Worm (Caenorhabditis elegans) whole organism, L3 larva: ENCODE measurements around the gene T10C6.15.

Experiments
- ZK546.5 ChIP-seq: sonication (generic microtip); optimal IDR thresholded peaks from 2 replicates; lab custom pipeline; 2017; ENCODE audit warnings: missing biosample characterization, missing genetic modification characterization
- aly-2 ChIP-seq: fragments of 150-350 bp; optimal IDR thresholded peaks from 2 replicates; lab custom pipeline; 2014; ENCODE audit warnings: missing biosample characterization, missing genetic modification characterization
- ama-1 ChIP-seq: fragments of 150-350 bp; optimal IDR thresholded peaks from 2 replicates; lab custom pipeline; 2018
- ceh-82 ChIP-seq: fragments of 150-350 bp; optimal IDR thresholded peaks from 2 replicates; lab custom pipeline; 2014; ENCODE audit warnings: missing biosample characterization, missing genetic modification characterization
- daf-12 ChIP-seq: fragments of 150-350 bp; optimal IDR thresholded peaks from 2 replicates; lab custom pipeline; 2014; ENCODE audit warnings: missing biosample characterization, missing genetic modification reagents, missing genetic modification characterization
- egl-27 ChIP-seq: sonication (generic microtip); optimal IDR thresholded peaks from 4 replicates; lab custom pipeline; 2017; ENCODE audit warnings: missing biosample characterization, missing genetic modification reagents, missing genetic modification characterization
- egl-5 ChIP-seq: fragments of 150-350 bp; optimal IDR thresholded peaks from 2 replicates; lab custom pipeline; 2017; ENCODE audit warnings: missing biosample characterization, missing genetic modification reagents, missing genetic modification characterization, inconsistent platforms
- elt-1 ChIP-seq: fragments of 150-350 bp; optimal IDR thresholded peaks from 2 replicates; lab custom pipeline; 2014; ENCODE audit warnings: missing biosample characterization, missing genetic modification characterization
- elt-2 ChIP-seq: sonication (generic microtip); optimal IDR thresholded peaks from 2 replicates; lab custom pipeline; 2016; ENCODE audit warnings: missing genetic modification reagents, mild to moderate bottlenecking, missing genetic modification characterization, missing compliant biosample characterization
- elt-3 ChIP-seq, 3 experiments: fragments of 150-350 bp in 1 of 3; sonication (generic microtip) in 2 of 3; optimal IDR thresholded peaks; 2 replicates in 2 of 3; 4 replicates in 1 of 3; lab custom pipeline; 2014 to 2017; ENCODE audit warnings: missing biosample characterization in 3 of 3, missing genetic modification characterization in 3 of 3
- eor-1 ChIP-seq, 2 experiments: fragments of 150-350 bp; optimal IDR thresholded peaks; 2 replicates each; lab custom pipeline; 2014 to 2018; ENCODE audit warnings: missing biosample characterization in 2 of 2, missing genetic modification characterization in 2 of 2
- fkh-10 ChIP-seq: sonication (generic microtip); optimal IDR thresholded peaks from 2 replicates; lab custom pipeline; 2017; ENCODE audit warnings: missing biosample characterization, missing genetic modification reagents, missing genetic modification characterization
- fkh-2 ChIP-seq: fragments of 150-350 bp; optimal IDR thresholded peaks from 2 replicates; lab custom pipeline; 2014; ENCODE audit warnings: missing biosample characterization, missing genetic modification reagents, missing genetic modification characterization
- fos-1 ChIP-seq: fragments of 150-350 bp; optimal IDR thresholded peaks from 2 replicates; lab custom pipeline; 2014; ENCODE audit warnings: missing biosample characterization, missing genetic modification characterization
- hmg-11 ChIP-seq: sonication (generic microtip); optimal IDR thresholded peaks from 2 replicates; lab custom pipeline; 2016; ENCODE audit warnings: missing genetic modification characterization, missing compliant biosample characterization
- jun-1 ChIP-seq: fragments of 150-350 bp; optimal IDR thresholded peaks from 2 replicates; lab custom pipeline; 2014; ENCODE audit warnings: missing biosample characterization, missing genetic modification reagents, missing genetic modification characterization
- lin-15B ChIP-seq: fragments of 150-350 bp; optimal IDR thresholded peaks from 2 replicates; lab custom pipeline; 2014; ENCODE audit warnings: missing biosample characterization, missing genetic modification characterization
- lin-39 ChIP-seq: fragments of 150-350 bp; optimal IDR thresholded peaks from 2 replicates; lab custom pipeline; 2018; ENCODE audit warnings: missing biosample characterization, missing genetic modification reagents, missing genetic modification characterization
- mdl-1 ChIP-seq: fragments of 150-350 bp; optimal IDR thresholded peaks from 2 replicates; lab custom pipeline; 2014; ENCODE audit warnings: missing biosample characterization, missing genetic modification characterization
- mml-1 ChIP-seq: fragments of 150-350 bp; sonication (generic microtip); optimal IDR thresholded peaks from 3 replicates; lab custom pipeline; 2014; ENCODE audit warnings: missing biosample characterization, missing genetic modification characterization
- nfya-1 ChIP-seq: sonication (generic microtip); optimal IDR thresholded peaks from 2 replicates; lab custom pipeline; 2017; ENCODE audit warnings: missing genetic modification characterization, mild to moderate bottlenecking, missing compliant biosample characterization, antibody characterized with exemption, moderate library complexity; ENCODE audit not compliant: insufficient read depth
- nhr-23 ChIP-seq: fragments of 150-350 bp; optimal IDR thresholded peaks from 2 replicates; lab custom pipeline; 2014; ENCODE audit warnings: missing biosample characterization, missing genetic modification reagents, missing genetic modification characterization
- nhr-237 ChIP-seq: fragments of 150-350 bp; optimal IDR thresholded peaks from 2 replicates; lab custom pipeline; 2014; ENCODE audit warnings: missing biosample characterization, missing genetic modification characterization
- nhr-43 ChIP-seq: sonication (generic microtip); optimal IDR thresholded peaks from 2 replicates; lab custom pipeline; 2016; ENCODE audit warnings: mild to moderate bottlenecking, missing genetic modification characterization, missing compliant biosample characterization; ENCODE audit not compliant: poor library complexity, severe bottlenecking
- nhr-67 ChIP-seq: fragments of 150-350 bp; optimal IDR thresholded peaks from 2 replicates; lab custom pipeline; 2014; ENCODE audit warnings: missing biosample characterization, missing genetic modification characterization
- nhr-76 ChIP-seq: fragments of 150-350 bp; sonication (generic microtip); optimal IDR thresholded peaks from 5 replicates; lab custom pipeline; 2014; ENCODE audit warnings: missing biosample characterization, missing genetic modification characterization
- nhr-77 ChIP-seq: fragments of 150-350 bp; optimal IDR thresholded peaks from 2 replicates; lab custom pipeline; 2014; ENCODE audit warnings: missing biosample characterization, missing genetic modification characterization
- pha-4 ChIP-seq: fragments of 150-350 bp; optimal IDR thresholded peaks from 2 replicates; lab custom pipeline; 2014; ENCODE audit warnings: missing biosample characterization, missing genetic modification reagents, missing genetic modification characterization
- pqm-1 ChIP-seq: fragments of 150-350 bp; optimal IDR thresholded peaks from 2 replicates; lab custom pipeline; 2017; ENCODE audit warnings: missing biosample characterization, missing genetic modification characterization, inconsistent platforms
- sea-2 ChIP-seq: fragments of 150-350 bp; sonication (generic microtip); optimal IDR thresholded peaks from 4 replicates; lab custom pipeline; 2014; ENCODE audit warnings: missing biosample characterization, missing genetic modification reagents, missing genetic modification characterization
- skn-1 ChIP-seq: fragments of 150-350 bp; optimal IDR thresholded peaks from 2 replicates; lab custom pipeline; 2014; ENCODE audit warnings: missing biosample characterization, missing genetic modification characterization
- zag-1 ChIP-seq: fragments of 150-350 bp; optimal IDR thresholded peaks from 2 replicates; lab custom pipeline; 2014; ENCODE audit warnings: missing biosample characterization, missing genetic modification characterization
- ztf-11 ChIP-seq: fragments of 150-350 bp; optimal IDR thresholded peaks from 2 replicates; lab custom pipeline; 2014; ENCODE audit warnings: missing biosample characterization, missing genetic modification characterization

Gene T10C6.15

ce11 chrV:16045837-16046236, at the start of gene T10C6.15:
T10C6.15 (minus strand) TSS chrV:16045940.
- TF ChIP-seq elt-2 (tag; lab: Kevin White, UChicago) (peak; percentile 99), nhr-43 (tag; lab: Kevin White, UChicago) (peak; percentile 57), pqm-1 (tag; lab: Kevin White, UChicago) (peak; percentile 92), nfya-1 (tag; lab: Kevin White, UChicago) (no peak), jun-1 (tag; lab: Kevin White, UChicago) (peak; percentile 82), pha-4 (tag; lab: Kevin White, UChicago) (peak; percentile 90)

ce11 chrV:16094862-16095261, 49.1 kb upstream of the T10C6.15 start:
- TF ChIP-seq nhr-23 (tag; lab: Kevin White, UChicago) = no peak
- no peak for TF ChIP-seq lin-39 (tag; lab: Kevin White, UChicago)
- no peak for TF ChIP-seq aly-2 (tag; lab: Kevin White, UChicago)
- peak; percentile 19 for TF ChIP-seq pqm-1 (tag; lab: Kevin White, UChicago)
- TF ChIP-seq elt-2 (tag; lab: Kevin White, UChicago) = peak; percentile 12
- TF ChIP-seq ama-1 (lab: Kevin White, UChicago) = no peak
- TF ChIP-seq ceh-82 (tag; lab: Kevin White, UChicago) = no peak
- TF ChIP-seq, all 47 proteins: peak for 2

ce11 chrV:16094284-16094683, 48.5 kb upstream of the T10C6.15 start, which contains the start of gene F22B8.7:
F22B8.7 (plus strand) TSS chrV:16094584.
- TF ChIP-seq egl-27 = no peak
- TF ChIP-seq nhr-77 (tag; lab: Kevin White, UChicago) = no peak
- no peak for TF ChIP-seq ZK546.5
- no peak for TF ChIP-seq lin-39 (tag; lab: Kevin White, UChicago)
- no peak for TF ChIP-seq nhr-76 (tag; lab: Kevin White, UChicago)
- no peak for TF ChIP-seq eor-1 (tag; optimal IDR thresholded peaks at IDR 0.05; lab: Kevin White, UChicago)
- TF ChIP-seq elt-2 (tag; lab: Kevin White, UChicago) = no peak
- TF ChIP-seq fkh-10 (GFP tag; lab: Kevin White, UChicago) = no peak
- no peak for TF ChIP-seq nhr-237 (tag; lab: Kevin White, UChicago)
- no peak for TF ChIP-seq elt-3 (tag; optimal IDR thresholded peaks at IDR 0.05; lab: Kevin White, UChicago)
- TF ChIP-seq daf-12 (tag; lab: Kevin White, UChicago) = no peak
- no peak for TF ChIP-seq aly-2 (tag; lab: Kevin White, UChicago)
- no peak for TF ChIP-seq hmg-11 (tag; lab: Kevin White, UChicago)
- TF ChIP-seq skn-1 (tag; lab: Kevin White, UChicago) = no peak
- TF ChIP-seq egl-5 (tag; lab: Kevin White, UChicago) = no peak
- TF ChIP-seq nhr-43 (tag; lab: Kevin White, UChicago) = no peak

- TF ChIP-seq eor-1 (tag; optimal IDR thresholded peaks at IDR 0.05; lab: Kevin White, UChicago) (no peak), elt-1 (tag; lab: Kevin White, UChicago) (no peak), lin-39 (tag; lab: Kevin White, UChicago) (no peak), elt-2 (tag; lab: Kevin White, UChicago) (no peak), zag-1 (no peak), mml-1 (tag; lab: Kevin White, UChicago) (no peak), ama-1 (lab: Kevin White, UChicago) (no peak), nhr-67 (no peak), sea-2 (GFP tag; lab: Kevin White, UChicago) (no peak), fos-1 (tag; lab: Kevin White, UChicago) (no peak), nhr-76 (tag; lab: Kevin White, UChicago) (no peak), aly-2 (tag; lab: Kevin White, UChicago) (no peak), mdl-1 (no peak), fkh-2 (no peak), lin-15B (tag; lab: Kevin White, UChicago) (no peak)
These were observed 44.9 kb upstream of the T10C6.15 start, which contains the start of gene F22B8.3 for ce11 chrV:16090685-16091084. F22B8.3 (plus strand) TSS chrV:16090985.

ce11 chrV:16080678-16081077, 34.9 kb upstream of the T10C6.15 start:
- TF ChIP-seq pqm-1 (tag; lab: Kevin White, UChicago) (peak; percentile 68), ztf-11 (tag; lab: Kevin White, UChicago) (no peak), elt-2 (tag; lab: Kevin White, UChicago) (peak; percentile 18), fkh-2 (no peak), pha-4 (tag; lab: Kevin White, UChicago) (peak; percentile 44)
